Worm (Caenorhabditis elegans): ENCODE measurements around the gene K11H12.6.

Gene K11H12.6

DNA sequence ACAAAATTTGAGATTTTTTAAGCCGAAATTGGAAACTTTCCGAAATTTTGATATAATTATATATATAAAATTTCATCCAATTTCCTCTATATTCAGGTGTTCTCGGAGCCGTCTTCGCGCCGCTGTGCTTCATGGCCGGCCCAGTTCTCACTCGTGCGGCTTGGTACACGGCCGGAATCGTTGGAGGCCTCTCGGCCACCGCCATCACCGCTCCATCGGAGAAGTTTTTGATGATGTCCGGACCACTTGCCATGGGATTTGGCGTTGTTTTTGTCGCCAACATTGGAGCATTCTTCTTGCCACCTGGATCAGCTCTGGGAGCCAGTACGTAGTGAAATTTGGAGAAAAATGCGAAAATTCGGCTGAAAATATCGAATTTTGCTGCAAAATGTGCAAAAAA lies 10.0 kb upstream of the K11H12.6 start:
- TF ChIP-seq unc-39 (tag; optimal IDR thresholded peaks at IDR 0.05) (no peak), nhr-25 (tag; optimal IDR thresholded peaks at IDR 0.05) (no peak), gmeb-1 (tag; optimal IDR thresholded peaks at IDR 0.05) (no peak), R02D3.7 (tag; optimal IDR thresholded peaks at IDR 0.05) (no peak), nhr-23 (tag; optimal IDR thresholded peaks at IDR 0.05) (no peak), nhr-21 (tag; optimal IDR thresholded peaks at IDR 0.05) (no peak), lsy-2 (tag; optimal IDR thresholded peaks at IDR 0.05) (no peak), ztf-4 (tag; optimal IDR thresholded peaks at IDR 0.05) (no peak), mab-5 (tag; optimal IDR thresholded peaks at IDR 0.05) (no peak), nhr-11 (tag; optimal IDR thresholded peaks at IDR 0.05) (no peak), lin-11 (tag; optimal IDR thresholded peaks at IDR 0.05) (no peak), ztf-1 (GFP tag; conservative IDR thresholded peaks at IDR 0.05) (no peak), Y55F3AM.14 (GFP tag; optimal IDR thresholded peaks at IDR 0.05) (no peak), elt-1 (tag; optimal IDR thresholded peaks at IDR 0.05) (no peak), ceh-16 (tag; optimal IDR thresholded peaks at IDR 0.05) (no peak)

DNA sequence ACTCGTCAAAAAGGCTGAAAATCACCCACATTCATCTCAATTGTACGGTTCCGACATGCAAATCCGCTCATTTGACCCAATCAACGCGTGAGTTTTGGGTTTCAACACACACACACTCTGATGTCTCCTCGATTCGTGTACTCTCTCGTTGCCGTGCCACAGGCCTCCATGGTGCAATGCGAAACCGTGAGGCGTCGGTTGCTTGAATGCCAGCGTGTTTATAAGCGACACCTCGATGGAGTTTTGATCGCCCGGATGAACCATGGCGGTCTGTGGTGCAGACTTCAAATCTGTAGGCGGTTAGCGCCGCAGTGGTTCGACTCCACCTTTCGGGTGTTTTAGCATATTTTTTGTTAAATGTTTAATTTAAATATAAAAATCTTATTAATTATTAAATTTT lies 9.2 kb upstream of the K11H12.6 start:
- TF ChIP-seq alr-1 (tag; optimal IDR thresholded peaks at IDR 0.05) = no peak
- no peak for TF ChIP-seq peb-1 (tag; optimal IDR thresholded peaks at IDR 0.05)
- TF ChIP-seq egl-27 (tag; optimal IDR thresholded peaks at IDR 0.05) = no peak
- TF ChIP-seq unc-39 (tag; optimal IDR thresholded peaks at IDR 0.05) = no peak
- peak; percentile 9 for TF ChIP-seq nhr-25 (tag; optimal IDR thresholded peaks at IDR 0.05)
- no peak for TF ChIP-seq nhr-11 (tag; optimal IDR thresholded peaks at IDR 0.05)
- TF ChIP-seq lin-13 (GFP tag; optimal IDR thresholded peaks at IDR 0.05) = peak; percentile 28
- TF ChIP-seq skn-1 (tag; optimal IDR thresholded peaks at IDR 0.05) = no peak
- peak; percentile 37 for TF ChIP-seq crh-2 (tag; optimal IDR thresholded peaks at IDR 0.05)
- no peak for TF ChIP-seq dmd-4 (tag; optimal IDR thresholded peaks at IDR 0.05)
- no peak for TF ChIP-seq blmp-1 (tag; optimal IDR thresholded peaks at IDR 0.05; ENCODE audit: insufficient read depth)
- TF ChIP-seq ama-1 (optimal IDR thresholded peaks at IDR 0.05) = no peak
- TF ChIP-seq ztf-11 (tag; optimal IDR thresholded peaks at IDR 0.05) = no peak
- TF ChIP-seq lin-39 (tag; optimal IDR thresholded peaks at IDR 0.05) = no peak
- TF ChIP-seq zag-1 (tag; optimal IDR thresholded peaks at IDR 0.05) = no peak
- peak; percentile 98 for TF ChIP-seq snpc-4 (tag; optimal IDR thresholded peaks at IDR 0.05)
- no peak for TF ChIP-seq R02D3.7 (tag; optimal IDR thresholded peaks at IDR 0.05)
- peak; percentile 79 for TF ChIP-seq gmeb-1 (tag; optimal IDR thresholded peaks at IDR 0.05)
- no peak for TF ChIP-seq Y55F3AM.14 (GFP tag; optimal IDR thresholded peaks at IDR 0.05)
- TF ChIP-seq fos-1 (tag; optimal IDR thresholded peaks at IDR 0.05) = no peak
- TF ChIP-seq nhr-10 (tag; optimal IDR thresholded peaks at IDR 0.05) = no peak
- TF ChIP-seq unc-62 (GFP tag; optimal IDR thresholded peaks at IDR 0.05) = no peak
- TF ChIP-seq nhr-12 (tag; optimal IDR thresholded peaks at IDR 0.05) = no peak
- peak; percentile 46 for TF ChIP-seq F13H6.1 (tag; optimal IDR thresholded peaks at IDR 0.05)
- no peak for TF ChIP-seq elt-1 (tag; optimal IDR thresholded peaks at IDR 0.05)
- no peak for TF ChIP-seq nhr-77 (tag; optimal IDR thresholded peaks at IDR 0.05)
- TF ChIP-seq nhr-129 (tag; optimal IDR thresholded peaks at IDR 0.05) = peak; percentile 81
- peak; percentile 2 for TF ChIP-seq unc-55 (GFP tag; optimal IDR thresholded peaks at IDR 0.05)
- peak; percentile 12 for TF ChIP-seq nhr-21 (tag; optimal IDR thresholded peaks at IDR 0.05)
- peak; percentile 79 for TF ChIP-seq lsy-2 (tag; optimal IDR thresholded peaks at IDR 0.05)
- peak; percentile 11 for TF ChIP-seq lin-11 (tag; optimal IDR thresholded peaks at IDR 0.05)
- no peak for TF ChIP-seq sem-4 (tag; optimal IDR thresholded peaks at IDR 0.05)
- TF ChIP-seq nhr-6 (tag; optimal IDR thresholded peaks at IDR 0.05) = no peak
- TF ChIP-seq sma-3 (GFP tag; optimal IDR thresholded peaks at IDR 0.05) = peak; percentile 54
- TF ChIP-seq nhr-23 (tag; optimal IDR thresholded peaks at IDR 0.05) = no peak
- no peak for TF ChIP-seq ztf-1 (GFP tag; conservative IDR thresholded peaks at IDR 0.05)
- TF ChIP-seq C34F6.9 (tag; optimal IDR thresholded peaks at IDR 0.05) = peak; percentile 35
- TF ChIP-seq ceh-82 (tag; optimal IDR thresholded peaks at IDR 0.05) = no peak
- peak; percentile 64 for TF ChIP-seq sma-9 (GFP tag; optimal IDR thresholded peaks at IDR 0.05)
- TF ChIP-seq sma-9 (tag; optimal IDR thresholded peaks at IDR 0.05) = no peak
- no peak for TF ChIP-seq elt-3 (tag; optimal IDR thresholded peaks at IDR 0.05)
- TF ChIP-seq aly-2 (tag; optimal IDR thresholded peaks at IDR 0.05) = no peak
- TF ChIP-seq ztf-4 (tag; optimal IDR thresholded peaks at IDR 0.05) = no peak
- TF ChIP-seq mdl-1 (tag; optimal IDR thresholded peaks at IDR 0.05) = peak in 1 of 2 experiments; percentile 30
- TF ChIP-seq ceh-16 (tag; optimal IDR thresholded peaks at IDR 0.05) = peak; percentile 49
- no peak for TF ChIP-seq ZK546.5 (tag; optimal IDR thresholded peaks at IDR 0.05)
- no peak for TF ChIP-seq mab-5 (tag; optimal IDR thresholded peaks at IDR 0.05)
- TF ChIP-seq mbf-1 (tag; optimal IDR thresholded peaks at IDR 0.05) = no peak
- no peak for TF ChIP-seq nhr-237 (tag; optimal IDR thresholded peaks at IDR 0.05)
